Worm (Caenorhabditis elegans) whole organism, L1 larva: ENCODE data around the gene vps-2.

Experiments used
- C04F5.9 ChIP-seq: sonication (generic microtip); optimal IDR thresholded peaks from 2 replicates; lab custom pipeline; 2016; ENCODE audit warnings: missing genetic modification characterization, missing compliant biosample characterization
- C34B4.2 ChIP-seq: sonication (generic microtip); optimal IDR thresholded peaks from 2 replicates; lab custom pipeline; 2017; ENCODE audit warnings: mild to moderate bottlenecking, missing genetic modification characterization, missing compliant biosample characterization
- F16B12.6 ChIP-seq: fragments of 150-350 bp; optimal IDR thresholded peaks from 2 replicates; lab custom pipeline; 2014; ENCODE audit warnings: missing biosample characterization, missing genetic modification characterization
- alr-1 ChIP-seq: fragments of 200-800 bp; sonication (Bioruptor generic); optimal IDR thresholded peaks from 2 replicates; lab custom pipeline; 2018; ENCODE audit warnings: borderline replicate concordance, mild to moderate bottlenecking, missing genetic modification characterization, missing compliant biosample characterization
- aly-2 ChIP-seq: fragments of 150-350 bp; optimal IDR thresholded peaks from 2 replicates; lab custom pipeline; 2014; ENCODE audit warnings: missing biosample characterization, missing genetic modification characterization
- ama-1 ChIP-seq: fragments of 150-350 bp; optimal IDR thresholded peaks from 2 replicates; lab custom pipeline; 2014
- ceh-8 ChIP-seq: fragments of 200-800 bp; sonication (Bioruptor generic); optimal IDR thresholded peaks from 2 replicates; lab custom pipeline; 2018; ENCODE audit warnings: mild to moderate bottlenecking, missing genetic modification characterization, moderate library complexity, missing compliant biosample characterization
- ceh-82 ChIP-seq, 3 experiments: fragments of 150-350 bp in 1 of 3; sonication (generic microtip) in 2 of 3; optimal IDR thresholded peaks; 2 replicates each; lab custom pipeline; 2014 to 2017; ENCODE audit warnings: missing biosample characterization in 3 of 3, missing genetic modification characterization in 3 of 3
- ceh-88 ChIP-seq: fragments of 200-800 bp; sonication (Bioruptor generic); IDR thresholded peaks from 2 replicates; pipeline ENCODE4 v1.3.6; 2022; ENCODE audit warnings: missing genetic modification characterization, missing compliant biosample characterization
- ceh-90 ChIP-seq: sonication (generic microtip); optimal IDR thresholded peaks from 2 replicates; lab custom pipeline; 2016; ENCODE audit warnings: missing genetic modification characterization, missing compliant biosample characterization
- dsc-1 ChIP-seq: sonication (generic microtip); optimal IDR thresholded peaks from 2 replicates; lab custom pipeline; 2016; ENCODE audit warnings: mild to moderate bottlenecking, missing genetic modification characterization, missing compliant biosample characterization
- efl-3 ChIP-seq: fragments of 200-800 bp; sonication (Bioruptor generic); optimal IDR thresholded peaks from 2 replicates; lab custom pipeline; 2018; ENCODE audit warnings: mild to moderate bottlenecking, missing genetic modification characterization, missing compliant biosample characterization
- egl-27 ChIP-seq, 2 experiments: fragments of 150-350 bp in 1 of 2; sonication (generic microtip); optimal IDR thresholded peaks; 3 replicates each; lab custom pipeline; 2017 to 2018; ENCODE audit warnings: missing biosample characterization in 2 of 2, missing genetic modification characterization in 2 of 2, missing genetic modification reagents in 2 of 2
- elt-2 ChIP-seq: sonication (generic microtip); optimal IDR thresholded peaks from 2 replicates; lab custom pipeline; 2016; ENCODE audit warnings: missing genetic modification characterization, mild to moderate bottlenecking, inconsistent platforms, missing compliant biosample characterization, missing genetic modification reagents
- elt-3 ChIP-seq, 6 experiments: fragments of 150-350 bp in 1 of 6; sonication (generic microtip); optimal IDR thresholded peaks; 2 replicates each; lab custom pipeline; 2017 to 2018; ENCODE audit warnings: missing biosample characterization in 6 of 6, missing genetic modification characterization in 6 of 6, inconsistent platforms in 1 of 6
- ets-5 ChIP-seq: fragments of 200-800 bp; sonication (Bioruptor generic); IDR thresholded peaks from 2 replicates; pipeline ENCODE4 v1.3.6; 2022; ENCODE audit warnings: missing genetic modification characterization, missing compliant biosample characterization
- fkh-10 ChIP-seq: sonication (generic microtip); optimal IDR thresholded peaks from 2 replicates; lab custom pipeline; 2017; ENCODE audit warnings: missing biosample characterization, missing genetic modification reagents, missing genetic modification characterization
- hlh-17 ChIP-seq: fragments of 200-800 bp; sonication (Bioruptor generic); optimal IDR thresholded peaks from 2 replicates; lab custom pipeline; 2018; ENCODE audit warnings: missing genetic modification characterization, mild to moderate bottlenecking, missing compliant biosample characterization, moderate library complexity, borderline replicate concordance
- hlh-4 ChIP-seq: sonication (generic microtip); optimal IDR thresholded peaks from 2 replicates; lab custom pipeline; 2016; ENCODE audit warnings: mild to moderate bottlenecking, missing genetic modification characterization, missing compliant biosample characterization
- hpl-2 ChIP-seq: fragments of 150-350 bp; optimal IDR thresholded peaks from 2 replicates; lab custom pipeline; 2014; ENCODE audit warnings: missing biosample characterization, missing genetic modification reagents, missing genetic modification characterization
- irx-1 ChIP-seq: sonication (generic microtip); optimal IDR thresholded peaks from 2 replicates; lab custom pipeline; 2016; ENCODE audit warnings: missing genetic modification characterization, missing compliant biosample characterization
- isw-1 ChIP-seq: fragments of 200-800 bp; sonication (Bioruptor generic); IDR thresholded peaks from 2 replicates; pipeline ENCODE4 v1.3.6; 2022; ENCODE audit warnings: missing genetic modification characterization, missing compliant biosample characterization
- lin-13 ChIP-seq: fragments of 150-350 bp; optimal IDR thresholded peaks from 2 replicates; lab custom pipeline; 2014; ENCODE audit warnings: missing biosample characterization, missing genetic modification reagents, missing genetic modification characterization
- lin-14 ChIP-seq: fragments of 200-800 bp; sonication (Bioruptor generic); optimal IDR thresholded peaks from 2 replicates; lab custom pipeline; 2018; ENCODE audit warnings: mild to moderate bottlenecking, missing genetic modification characterization, moderate library complexity, missing compliant biosample characterization
- lin-15B ChIP-seq: fragments of 150-350 bp; sonication (generic microtip); optimal IDR thresholded peaks from 3 replicates; lab custom pipeline; 2014; ENCODE audit warnings: missing biosample characterization, missing genetic modification characterization
- lin-39 ChIP-seq: fragments of 150-350 bp; optimal IDR thresholded peaks from 2 replicates; lab custom pipeline; 2014; ENCODE audit warnings: missing biosample characterization, missing genetic modification reagents, missing genetic modification characterization
- mab-9 ChIP-seq: fragments of 200-800 bp; sonication (Bioruptor generic); IDR thresholded peaks from 2 replicates; pipeline ENCODE4 v1.3.6; 2022; ENCODE audit warnings: missing genetic modification reagents, missing genetic modification characterization, missing compliant biosample characterization
- mdl-1 ChIP-seq, 2 experiments: fragments of 150-350 bp; optimal IDR thresholded peaks; 2 replicates each; lab custom pipeline; 2014 to 2017; ENCODE audit warnings: missing biosample characterization in 2 of 2, missing genetic modification characterization in 2 of 2, inconsistent platforms in 1 of 2
- mef-2 ChIP-seq: fragments of 150-350 bp; optimal IDR thresholded peaks from 2 replicates; lab custom pipeline; 2014; ENCODE audit warnings: missing biosample characterization, missing genetic modification characterization
- mep-1 ChIP-seq: fragments of 150-350 bp; optimal IDR thresholded peaks from 2 replicates; lab custom pipeline; 2014; ENCODE audit warnings: missing biosample characterization, missing genetic modification characterization
- nhr-11 ChIP-seq: fragments of 150-350 bp; optimal IDR thresholded peaks from 2 replicates; lab custom pipeline; 2014; ENCODE audit warnings: missing biosample characterization, missing genetic modification characterization
- nhr-12 ChIP-seq: sonication (generic microtip); optimal IDR thresholded peaks from 2 replicates; lab custom pipeline; 2017; ENCODE audit warnings: missing biosample characterization, missing genetic modification characterization
- nhr-19 ChIP-seq: fragments of 200-800 bp; sonication (Bioruptor generic); conservative IDR thresholded peaks from 2 replicates; pipeline ENCODE4 v1.3.6; 2022; ENCODE audit warnings: missing genetic modification characterization, missing compliant biosample characterization
- nhr-20 ChIP-seq: sonication (generic microtip); optimal IDR thresholded peaks from 2 replicates; lab custom pipeline; 2016; ENCODE audit warnings: mild to moderate bottlenecking, missing genetic modification characterization, missing compliant biosample characterization
- nhr-28 ChIP-seq: fragments of 150-350 bp; optimal IDR thresholded peaks from 2 replicates; lab custom pipeline; 2014; ENCODE audit warnings: missing biosample characterization, missing genetic modification characterization
- nhr-47 ChIP-seq: sonication (generic microtip); optimal IDR thresholded peaks from 2 replicates; lab custom pipeline; 2016; ENCODE audit warnings: mild to moderate bottlenecking, missing genetic modification characterization, moderate library complexity, missing compliant biosample characterization
- nhr-71 ChIP-seq: sonication (generic microtip); optimal IDR thresholded peaks from 2 replicates; lab custom pipeline; 2016; ENCODE audit warnings: mild to moderate bottlenecking, missing genetic modification characterization, moderate library complexity, missing compliant biosample characterization
- nhr-77 ChIP-seq: fragments of 150-350 bp; optimal IDR thresholded peaks from 2 replicates; lab custom pipeline; 2014; ENCODE audit warnings: missing biosample characterization, missing genetic modification characterization
- nhr-90 ChIP-seq: sonication (generic microtip); optimal IDR thresholded peaks from 2 replicates; lab custom pipeline; 2016; ENCODE audit warnings: mild to moderate bottlenecking, missing genetic modification characterization, missing compliant biosample characterization; ENCODE audit not compliant: poor library complexity
- pax-3 ChIP-seq: fragments of 200-800 bp; sonication (Bioruptor generic); optimal IDR thresholded peaks from 2 replicates; lab custom pipeline; 2018; ENCODE audit warnings: mild to moderate bottlenecking, missing genetic modification characterization, moderate library complexity, missing compliant biosample characterization
- rnt-1 ChIP-seq: sonication (generic microtip); optimal IDR thresholded peaks from 2 replicates; lab custom pipeline; 2016; ENCODE audit warnings: mild to moderate bottlenecking, missing genetic modification characterization, moderate library complexity, missing compliant biosample characterization
- snpc-4 ChIP-seq: fragments of 150-350 bp; optimal IDR thresholded peaks from 2 replicates; lab custom pipeline; 2014; ENCODE audit warnings: missing biosample characterization, missing genetic modification characterization
- sox-4 ChIP-seq: sonication (generic microtip); optimal IDR thresholded peaks from 2 replicates; lab custom pipeline; 2016; ENCODE audit warnings: missing genetic modification characterization, missing compliant biosample characterization
- sptf-1 ChIP-seq: fragments of 150-350 bp; optimal IDR thresholded peaks from 2 replicates; lab custom pipeline; 2014; ENCODE audit warnings: missing biosample characterization, missing genetic modification characterization
- tbx-2 ChIP-seq: sonication (generic microtip); optimal IDR thresholded peaks from 2 replicates; lab custom pipeline; 2016; ENCODE audit warnings: missing genetic modification characterization, missing compliant biosample characterization
- unc-130 ChIP-seq: fragments of 150-350 bp; optimal IDR thresholded peaks from 2 replicates; lab custom pipeline; 2017; ENCODE audit warnings: missing biosample characterization, missing genetic modification characterization, inconsistent platforms
- unc-30 ChIP-seq: sonication (generic microtip); optimal IDR thresholded peaks from 2 replicates; lab custom pipeline; 2017; ENCODE audit warnings: missing biosample characterization, missing genetic modification characterization
- unc-62 ChIP-seq: fragments of 150-350 bp; optimal IDR thresholded peaks from 2 replicates; lab custom pipeline; 2014; ENCODE audit warnings: missing biosample characterization, missing genetic modification reagents, missing genetic modification characterization
- unc-86 ChIP-seq: sonication (generic microtip); optimal IDR thresholded peaks from 2 replicates; lab custom pipeline; 2016; ENCODE audit warnings: missing genetic modification characterization, missing compliant biosample characterization
- unc-98 ChIP-seq: fragments of 200-800 bp; sonication (Bioruptor generic); IDR thresholded peaks from 2 replicates; pipeline ENCODE4 v1.3.6; 2022; ENCODE audit warnings: missing genetic modification characterization, missing compliant biosample characterization
- vab-15 ChIP-seq: sonication (generic microtip); optimal IDR thresholded peaks from 2 replicates; lab custom pipeline; 2017; ENCODE audit warnings: missing genotype, mild to moderate bottlenecking, missing genetic modification characterization, missing compliant biosample characterization
- xbp-1 ChIP-seq: sonication (generic microtip); optimal IDR thresholded peaks from 2 replicates; lab custom pipeline; 2016; ENCODE audit warnings: missing genetic modification characterization, missing compliant biosample characterization
- ztf-4 ChIP-seq: fragments of 150-350 bp; optimal IDR thresholded peaks from 2 replicates; lab custom pipeline; 2014; ENCODE audit warnings: missing biosample characterization, missing genetic modification characterization

vps-2 gene

DNA sequence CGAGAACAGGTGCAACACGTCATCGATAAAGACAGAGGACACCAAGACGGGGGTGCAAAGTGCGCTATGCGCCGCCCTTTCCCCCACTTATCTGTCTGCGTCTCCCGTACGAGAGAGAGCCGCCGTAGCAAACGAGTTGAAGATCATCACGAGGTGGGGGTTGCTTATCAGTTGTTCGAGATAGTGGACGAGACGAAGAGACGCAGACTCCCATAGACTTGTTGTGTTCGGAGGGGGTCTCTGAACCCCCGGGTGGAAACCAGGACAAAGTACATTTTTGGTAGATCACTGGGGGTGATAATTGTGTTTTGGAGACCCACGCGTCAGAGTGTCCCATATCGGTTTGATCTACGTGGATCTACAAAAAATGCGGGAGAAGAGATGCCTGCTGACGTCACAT, 30.8 kb upstream of the vps-2 start (continued):
- TF ChIP-seq mab-9 (no peak), lin-13 (GFP tag; lab: Kevin White, UChicago) (peak; percentile 72), ceh-88 (GFP tag; lab: Robert Waterston, UW) (peak; percentile 62), hlh-17 (no peak), C04F5.9 (tag; lab: Kevin White, UChicago) (peak; percentile 42), tbx-2 (tag; lab: Kevin White, UChicago) (peak; percentile 85), pax-3 (tag; lab: Kevin White, UChicago) (peak; percentile 67), unc-86 (tag; lab: Kevin White, UChicago) (no peak), dsc-1 (peak; percentile 16), isw-1 (GFP tag; lab: Robert Waterston, UW) (no peak; the same call in 1 of the 2 replicates), nhr-20 (peak; percentile 94), hlh-4 (tag; lab: Kevin White, UChicago) (no peak), F16B12.6 (tag; lab: Kevin White, UChicago) (no peak), elt-3 (tag; optimal IDR thresholded peaks at IDR 0.05; lab: Kevin White, UChicago) (peak in 4 of 6 experiments; percentile 60 to 92 (median 78)), lin-39 (tag; lab: Kevin White, UChicago) (peak; percentile 43), ceh-90 (tag; lab: Kevin White, UChicago) (no peak), aly-2 (no peak), nhr-19 (GFP tag; lab: Robert Waterston, UW) (peak; percentile 94), unc-30 (tag; lab: Kevin White, UChicago) (no peak), nhr-47 (tag; lab: Kevin White, UChicago) (peak; percentile 87), fkh-10 (GFP tag; lab: Kevin White, UChicago) (no peak), nhr-90 (tag; lab: Kevin White, UChicago) (peak; percentile 94), unc-62 (no peak), nhr-71 (tag; lab: Kevin White, UChicago) (peak; percentile 97), sptf-1 (tag; lab: Kevin White, UChicago) (no peak), nhr-77 (peak; percentile 76), elt-2 (tag; lab: Kevin White, UChicago) (peak; percentile 95), mef-2 (peak; percentile 48), rnt-1 (tag; lab: Kevin White, UChicago) (peak; percentile 87), mep-1 (tag; lab: Kevin White, UChicago) (peak; percentile 57), alr-1 (tag; lab: Kevin White, UChicago) (no peak), efl-3 (GFP tag; lab: Kevin White, UChicago) (no peak), ztf-4 (peak; percentile 82), mdl-1 (tag; optimal IDR thresholded peaks at IDR 0.05; lab: Kevin White, UChicago) (peak; percentile 62 to 94), lin-15B (no peak), snpc-4 (tag; lab: Kevin White, UChicago) (peak; percentile 59), irx-1 (tag; lab: Kevin White, UChicago) (peak; percentile 63), xbp-1 (tag; lab: Kevin White, UChicago) (peak; percentile 75), unc-130 (peak; percentile 41), ets-5 (GFP tag; lab: Robert Waterston, UW) (no peak), nhr-12 (tag; lab: Kevin White, UChicago) (no peak), ceh-8 (GFP tag; lab: Kevin White, UChicago) (no peak)

DNA sequence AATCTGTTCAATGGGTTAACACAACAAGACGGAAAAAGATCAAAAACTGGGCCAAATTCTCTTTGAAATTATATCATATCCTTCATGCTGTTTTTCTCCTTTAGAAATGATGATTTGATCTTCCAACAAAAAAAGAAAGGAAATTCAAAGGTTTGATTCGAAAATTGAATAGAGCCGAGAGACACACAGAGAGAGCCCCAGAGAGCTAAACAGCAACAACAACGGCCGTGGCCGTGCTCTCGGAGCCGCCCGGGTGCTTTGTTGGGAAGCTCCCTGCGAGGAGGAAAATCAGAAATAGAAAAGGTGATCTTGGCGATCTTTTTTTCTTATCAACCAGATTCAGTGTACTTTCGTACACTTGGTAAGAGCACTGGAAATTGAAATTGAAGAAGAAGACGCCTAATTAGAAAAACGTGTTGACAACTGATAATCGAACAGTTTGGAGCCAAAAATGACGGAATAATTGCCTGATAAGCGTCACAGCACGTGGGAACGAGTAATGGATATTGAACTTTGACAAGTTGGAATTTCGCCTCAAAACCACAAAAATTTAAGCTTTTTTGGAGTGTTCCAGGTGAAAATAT, 29.3 kb upstream of the vps-2 start:
- TF ChIP-seq ama-1 (lab: Kevin White, UChicago), result no peak
- no peak for TF ChIP-seq aly-2
- no peak for TF ChIP-seq unc-86 (tag; lab: Kevin White, UChicago)
- TF ChIP-seq nhr-19 (GFP tag; lab: Robert Waterston, UW), result no peak; the same call in 1 of the 2 replicates
- TF ChIP-seq ceh-82 (tag; optimal IDR thresholded peaks at IDR 0.05; lab: Kevin White, UChicago), result no peak
- no peak for TF ChIP-seq egl-27 (tag; optimal IDR thresholded peaks at IDR 0.05; lab: Kevin White, UChicago)
- no peak for TF ChIP-seq C34B4.2 (tag; lab: Kevin White, UChicago)
- TF ChIP-seq nhr-11, result no peak
- no peak for TF ChIP-seq ceh-8 (GFP tag; lab: Kevin White, UChicago)
- peak; percentile 52 for TF ChIP-seq lin-14 (GFP tag; lab: Kevin White, UChicago)
- TF ChIP-seq nhr-28 (tag; lab: Kevin White, UChicago), result no peak
- no peak for TF ChIP-seq ztf-4
- no peak for TF ChIP-seq pax-3 (tag; lab: Kevin White, UChicago)
- TF ChIP-seq hpl-2 (GFP tag; lab: Kevin White, UChicago), result no peak
- TF ChIP-seq sox-4 (tag; lab: Kevin White, UChicago), result no peak
- TF ChIP-seq dsc-1, result no peak
- TF ChIP-seq ceh-90 (tag; lab: Kevin White, UChicago), result no peak
- TF ChIP-seq unc-98 (GFP tag; lab: Robert Waterston, UW), result no peak
- no peak for TF ChIP-seq vab-15 (tag; lab: Kevin White, UChicago)
